Worm (Caenorhabditis elegans): ENCODE data around the gene ldh-1.

- TF ChIP-seq him-1 (tag; optimal IDR thresholded peaks at IDR 0.05) (no peak), dao-5 (tag; optimal IDR thresholded peaks at IDR 0.05) (no peak), W03F9.2 (tag; optimal IDR thresholded peaks at IDR 0.05) (no peak)
Observed at ce11 chrII:11742320-11742719, 18.3 kb downstream of the ldh-1 start.

Data from whole organism, L4/young adult.